Worm (Caenorhabditis elegans): ENCODE data around the gene cTel54X.2.

The cTel54X.2 gene

DNA sequence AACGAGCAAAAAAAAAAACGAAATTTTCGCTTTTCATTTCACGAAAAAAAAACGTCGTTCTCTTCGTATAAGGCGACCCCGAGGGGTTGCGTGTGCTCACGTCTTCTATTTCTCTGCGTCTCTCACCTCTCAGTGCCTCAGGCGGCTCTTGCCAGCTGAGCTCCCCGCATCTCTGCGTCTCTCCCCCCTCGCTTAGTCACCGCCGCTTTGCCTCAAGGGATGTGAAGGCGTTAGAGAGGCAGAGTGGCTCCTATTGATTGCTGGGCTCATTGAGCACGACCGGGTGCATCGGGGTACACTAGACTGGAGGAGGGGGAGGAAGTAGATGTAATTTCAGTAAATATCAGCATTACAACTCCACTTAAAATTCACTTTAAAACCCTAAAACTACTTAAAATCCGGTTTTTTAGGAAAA lies 22.5 kb downstream of the cTel54X.2 start (continued):
- TF ChIP-seq odd-2 (tag; optimal IDR thresholded peaks at IDR 0.05): no peak
- no peak for TF ChIP-seq ahr-1 (tag; optimal IDR thresholded peaks at IDR 0.05)
- TF ChIP-seq ceh-31 (tag; optimal IDR thresholded peaks at IDR 0.05): peak; percentile 70
- no peak for TF ChIP-seq ztf-16 (tag; optimal IDR thresholded peaks at IDR 0.05)
- TF ChIP-seq ceh-22 (tag; optimal IDR thresholded peaks at IDR 0.05): no peak
- TF ChIP-seq ets-4 (tag; optimal IDR thresholded peaks at IDR 0.05): no peak
- no peak for TF ChIP-seq ceh-6 (GFP tag; optimal IDR thresholded peaks at IDR 0.05)
- TF ChIP-seq hlh-8 (tag; optimal IDR thresholded peaks at IDR 0.05): no peak
- TF ChIP-seq gmeb-2 (tag; optimal IDR thresholded peaks at IDR 0.05): no peak
- no peak for TF ChIP-seq ttx-3 (tag; optimal IDR thresholded peaks at IDR 0.05)
- no peak for TF ChIP-seq ceh-2 (tag; optimal IDR thresholded peaks at IDR 0.05)
- TF ChIP-seq ceh-45 (GFP tag; IDR thresholded peaks at IDR 0.05): no peak
- TF ChIP-seq ref-2 (tag; optimal IDR thresholded peaks at IDR 0.05): peak; percentile 17
- TF ChIP-seq pha-2 (tag; optimal IDR thresholded peaks at IDR 0.05): no peak
- TF ChIP-seq fkh-6 (tag; optimal IDR thresholded peaks at IDR 0.05): no peak
- TF ChIP-seq ceh-30 (tag; optimal IDR thresholded peaks at IDR 0.05): no peak
- no peak for TF ChIP-seq hlh-13 (GFP tag; optimal IDR thresholded peaks at IDR 0.05)
- no peak for TF ChIP-seq unc-86 (tag; optimal IDR thresholded peaks at IDR 0.05)
- TF ChIP-seq Y22D7AL.16 (tag; optimal IDR thresholded peaks at IDR 0.05): no peak
- peak; percentile 69 for TF ChIP-seq unc-42 (tag; optimal IDR thresholded peaks at IDR 0.05)
- TF ChIP-seq ama-1 (optimal IDR thresholded peaks at IDR 0.05): no peak
- no peak for TF ChIP-seq K02D7.2 (tag; optimal IDR thresholded peaks at IDR 0.05)
- TF ChIP-seq rnt-1 (tag; optimal IDR thresholded peaks at IDR 0.05): no peak
- TF ChIP-seq ceh-9 (tag; optimal IDR thresholded peaks at IDR 0.05): no peak
- TF ChIP-seq fax-1 (tag; optimal IDR thresholded peaks at IDR 0.05): no peak
- no peak for TF ChIP-seq pax-1 (tag; optimal IDR thresholded peaks at IDR 0.05)
- TF ChIP-seq hlh-6 (tag; optimal IDR thresholded peaks at IDR 0.05): no peak
- no peak for TF ChIP-seq T23F11.4 (GFP tag; optimal IDR thresholded peaks at IDR 0.05)
- TF ChIP-seq F13H6.1 (tag; optimal IDR thresholded peaks at IDR 0.05): no peak
- no peak for TF ChIP-seq fkh-10 (GFP tag; optimal IDR thresholded peaks at IDR 0.05)
- TF ChIP-seq pag-3 (tag; optimal IDR thresholded peaks at IDR 0.05; ENCODE audit: borderline replicate concordance): no peak
- TF ChIP-seq nfya-1 (tag; optimal IDR thresholded peaks at IDR 0.05): peak; percentile 84
- TF ChIP-seq pros-1 (tag; optimal IDR thresholded peaks at IDR 0.05): no peak
- TF ChIP-seq dve-1 (tag; optimal IDR thresholded peaks at IDR 0.05): no peak
- peak; percentile 26 for TF ChIP-seq ceh-14 (tag; optimal IDR thresholded peaks at IDR 0.05)
- no peak for TF ChIP-seq eyg-1 (tag; optimal IDR thresholded peaks at IDR 0.05)
- peak; percentile 38 for TF ChIP-seq unc-55 (GFP tag; optimal IDR thresholded peaks at IDR 0.05)
- no peak for TF ChIP-seq pha-4 (tag; optimal IDR thresholded peaks at IDR 0.05)
- TF ChIP-seq hlh-15 (tag; optimal IDR thresholded peaks at IDR 0.05): no peak
- TF ChIP-seq madf-2 (tag; optimal IDR thresholded peaks at IDR 0.05): no peak
- TF ChIP-seq tbx-7 (tag; optimal IDR thresholded peaks at IDR 0.05): no peak
- no peak for TF ChIP-seq lim-6 (tag; optimal IDR thresholded peaks at IDR 0.05)
- no peak for TF ChIP-seq npax-4 (tag; optimal IDR thresholded peaks at IDR 0.05)

DNA sequence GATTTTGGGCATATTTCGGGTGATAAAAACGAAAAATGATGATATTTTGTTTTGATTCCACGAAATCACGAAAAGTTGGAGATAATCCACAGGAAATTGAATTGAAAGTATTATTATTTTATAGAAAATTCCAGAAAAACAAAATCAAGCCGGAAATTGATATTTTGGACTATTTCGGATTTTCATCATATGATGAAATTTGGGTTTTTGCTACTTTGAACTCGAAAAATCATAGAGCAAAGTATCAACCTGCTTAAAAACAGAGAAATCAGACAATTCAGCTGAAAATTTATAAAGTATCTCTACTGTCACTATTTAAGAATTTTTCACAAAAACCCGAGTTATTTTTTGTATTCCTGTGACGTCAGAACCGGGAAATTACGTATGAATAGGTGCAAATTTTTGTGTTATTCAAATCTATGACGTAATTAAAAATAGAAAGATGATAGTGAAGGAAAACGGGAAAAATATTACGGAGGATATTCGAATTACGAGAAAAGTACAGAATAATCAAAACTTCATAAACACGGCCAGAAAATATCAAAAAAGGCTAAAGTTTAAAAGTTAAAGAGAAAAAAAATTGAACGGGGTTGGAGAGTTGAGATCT lies 24.4 kb downstream of the cTel54X.2 start:
- TF ChIP-seq fkh-6 (tag; optimal IDR thresholded peaks at IDR 0.05) (no peak), pqm-1 (tag; optimal IDR thresholded peaks at IDR 0.05) (no peak), mec-3 (tag; optimal IDR thresholded peaks at IDR 0.05; ENCODE audit: borderline replicate concordance) (no peak), ttx-3 (tag; optimal IDR thresholded peaks at IDR 0.05) (no peak), ahr-1 (tag; optimal IDR thresholded peaks at IDR 0.05) (no peak), ceh-19 (GFP tag; optimal IDR thresholded peaks at IDR 0.05) (no peak), ceh-45 (GFP tag; IDR thresholded peaks at IDR 0.05) (no peak), dve-1 (tag; optimal IDR thresholded peaks at IDR 0.05) (no peak), nhr-232 (tag; optimal IDR thresholded peaks at IDR 0.05) (no peak), C08G9.2 (tag; optimal IDR thresholded peaks at IDR 0.05) (no peak), ceh-2 (tag; optimal IDR thresholded peaks at IDR 0.05) (no peak), hlh-15 (tag; optimal IDR thresholded peaks at IDR 0.05) (no peak), unc-3 (GFP tag; conservative IDR thresholded peaks at IDR 0.05) (no peak), unc-3 (tag; optimal IDR thresholded peaks at IDR 0.05) (no peak)
